Worm (Caenorhabditis elegans) whole organism, L1 larva: ENCODE data around the gene F41H10.2.

ENCODE experiments used
- C34B4.2 ChIP-seq: sonication (generic microtip); optimal IDR thresholded peaks from 2 replicates; lab custom pipeline; 2017; ENCODE audit warnings: mild to moderate bottlenecking, missing genetic modification characterization, missing compliant biosample characterization
- aha-1 ChIP-seq: fragments of 150-350 bp; optimal IDR thresholded peaks from 2 replicates; lab custom pipeline; 2014; ENCODE audit warnings: missing biosample characterization, missing genetic modification characterization
- alr-1 ChIP-seq: fragments of 200-800 bp; sonication (Bioruptor generic); optimal IDR thresholded peaks from 2 replicates; lab custom pipeline; 2018; ENCODE audit warnings: borderline replicate concordance, mild to moderate bottlenecking, missing genetic modification characterization, missing compliant biosample characterization
- ama-1 ChIP-seq: fragments of 150-350 bp; optimal IDR thresholded peaks from 2 replicates; lab custom pipeline; 2014
- blmp-1 ChIP-seq: fragments of 150-350 bp; optimal IDR thresholded peaks from 2 replicates; lab custom pipeline; 2014; ENCODE audit warnings: missing biosample characterization, missing genetic modification characterization
- ceh-82 ChIP-seq, 3 experiments: fragments of 150-350 bp in 1 of 3; sonication (generic microtip) in 2 of 3; optimal IDR thresholded peaks; 2 replicates each; lab custom pipeline; 2014 to 2017; ENCODE audit warnings: missing biosample characterization in 3 of 3, missing genetic modification characterization in 3 of 3
- dpl-1 ChIP-seq, 3 experiments: fragments of 150-350 bp in 2 of 3; sonication (generic microtip) in 1 of 3; optimal IDR thresholded peaks; 2 replicates each; lab custom pipeline; 2014 to 2017; ENCODE audit warnings: missing biosample characterization in 3 of 3, missing genetic modification characterization in 3 of 3, missing genetic modification reagents in 3 of 3
- efl-1 ChIP-seq, 4 experiments: fragments of 150-350 bp; optimal IDR thresholded peaks in 3 of 4; peaks in 1 of 4; 1 replicate in 1 of 4; 2 replicates in 3 of 4; lab custom pipeline; 2014; ENCODE audit warnings: missing biosample characterization in 2 of 4, missing genetic modification characterization in 2 of 4, missing genetic modification reagents in 2 of 4
- efl-3 ChIP-seq: fragments of 200-800 bp; sonication (Bioruptor generic); optimal IDR thresholded peaks from 2 replicates; lab custom pipeline; 2018; ENCODE audit warnings: mild to moderate bottlenecking, missing genetic modification characterization, missing compliant biosample characterization
- egl-13 ChIP-seq: sonication (generic microtip); optimal IDR thresholded peaks from 2 replicates; lab custom pipeline; 2016; ENCODE audit warnings: missing genotype, missing genetic modification reagents, missing genetic modification characterization, missing compliant biosample characterization
- elt-2 ChIP-seq: sonication (generic microtip); optimal IDR thresholded peaks from 2 replicates; lab custom pipeline; 2016; ENCODE audit warnings: missing genetic modification characterization, mild to moderate bottlenecking, inconsistent platforms, missing compliant biosample characterization, missing genetic modification reagents
- hlh-17 ChIP-seq: fragments of 200-800 bp; sonication (Bioruptor generic); optimal IDR thresholded peaks from 2 replicates; lab custom pipeline; 2018; ENCODE audit warnings: missing genetic modification characterization, mild to moderate bottlenecking, missing compliant biosample characterization, moderate library complexity, borderline replicate concordance
- hpl-2 ChIP-seq: fragments of 150-350 bp; optimal IDR thresholded peaks from 2 replicates; lab custom pipeline; 2014; ENCODE audit warnings: missing biosample characterization, missing genetic modification reagents, missing genetic modification characterization
- isw-1 ChIP-seq: fragments of 200-800 bp; sonication (Bioruptor generic); IDR thresholded peaks from 2 replicates; pipeline ENCODE4 v1.3.6; 2022; ENCODE audit warnings: missing genetic modification characterization, missing compliant biosample characterization
- lin-13 ChIP-seq: fragments of 150-350 bp; optimal IDR thresholded peaks from 2 replicates; lab custom pipeline; 2014; ENCODE audit warnings: missing biosample characterization, missing genetic modification reagents, missing genetic modification characterization
- lin-35 ChIP-seq, 2 experiments: fragments of 150-350 bp; optimal IDR thresholded peaks; 2 replicates each; lab custom pipeline; 2014; ENCODE audit warnings: missing biosample characterization in 2 of 2, missing genetic modification characterization in 2 of 2, missing genetic modification reagents in 2 of 2
- lin-39 ChIP-seq: fragments of 150-350 bp; optimal IDR thresholded peaks from 2 replicates; lab custom pipeline; 2014; ENCODE audit warnings: missing biosample characterization, missing genetic modification reagents, missing genetic modification characterization
- lir-3 ChIP-seq: sonication (generic microtip); optimal IDR thresholded peaks from 2 replicates; lab custom pipeline; 2016; ENCODE audit warnings: mild to moderate bottlenecking, missing genetic modification characterization, moderate library complexity, missing compliant biosample characterization; ENCODE audit not compliant: poor library complexity
- lsy-2 ChIP-seq, 2 experiments: fragments of 150-350 bp; optimal IDR thresholded peaks; 2 replicates each; lab custom pipeline; 2014; ENCODE audit warnings: missing biosample characterization in 2 of 2, missing genetic modification characterization in 2 of 2
- nhr-19 ChIP-seq: fragments of 200-800 bp; sonication (Bioruptor generic); conservative IDR thresholded peaks from 2 replicates; pipeline ENCODE4 v1.3.6; 2022; ENCODE audit warnings: missing genetic modification characterization, missing compliant biosample characterization
- nhr-20 ChIP-seq: sonication (generic microtip); optimal IDR thresholded peaks from 2 replicates; lab custom pipeline; 2016; ENCODE audit warnings: mild to moderate bottlenecking, missing genetic modification characterization, missing compliant biosample characterization
- nhr-28 ChIP-seq: fragments of 150-350 bp; optimal IDR thresholded peaks from 2 replicates; lab custom pipeline; 2014; ENCODE audit warnings: missing biosample characterization, missing genetic modification characterization
- nhr-47 ChIP-seq: sonication (generic microtip); optimal IDR thresholded peaks from 2 replicates; lab custom pipeline; 2016; ENCODE audit warnings: mild to moderate bottlenecking, missing genetic modification characterization, moderate library complexity, missing compliant biosample characterization
- nhr-71 ChIP-seq: sonication (generic microtip); optimal IDR thresholded peaks from 2 replicates; lab custom pipeline; 2016; ENCODE audit warnings: mild to moderate bottlenecking, missing genetic modification characterization, moderate library complexity, missing compliant biosample characterization
- nhr-77 ChIP-seq: fragments of 150-350 bp; optimal IDR thresholded peaks from 2 replicates; lab custom pipeline; 2014; ENCODE audit warnings: missing biosample characterization, missing genetic modification characterization
- nhr-84 ChIP-seq: sonication (generic microtip); optimal IDR thresholded peaks from 2 replicates; lab custom pipeline; 2017; ENCODE audit warnings: missing biosample characterization, missing genetic modification characterization
- nhr-85 ChIP-seq: sonication (generic microtip); peaks from one replicate; lab custom pipeline; 2016; ENCODE audit warnings: missing genetic modification characterization, inconsistent platforms, missing compliant biosample characterization
- nhr-90 ChIP-seq: sonication (generic microtip); optimal IDR thresholded peaks from 2 replicates; lab custom pipeline; 2016; ENCODE audit warnings: mild to moderate bottlenecking, missing genetic modification characterization, missing compliant biosample characterization; ENCODE audit not compliant: poor library complexity
- pag-3 ChIP-seq: sonication (generic microtip); optimal IDR thresholded peaks from 2 replicates; lab custom pipeline; 2017; ENCODE audit warnings: missing genetic modification characterization, mild to moderate bottlenecking, missing compliant biosample characterization, antibody characterized with exemption, borderline replicate concordance; ENCODE audit not compliant: insufficient read depth
- rnt-1 ChIP-seq: sonication (generic microtip); optimal IDR thresholded peaks from 2 replicates; lab custom pipeline; 2016; ENCODE audit warnings: mild to moderate bottlenecking, missing genetic modification characterization, moderate library complexity, missing compliant biosample characterization
- snu-23 ChIP-seq: sonication (generic microtip); optimal IDR thresholded peaks from 2 replicates; lab custom pipeline; 2016; ENCODE audit warnings: missing genetic modification characterization, missing compliant biosample characterization
- sptf-1 ChIP-seq: fragments of 150-350 bp; optimal IDR thresholded peaks from 2 replicates; lab custom pipeline; 2014; ENCODE audit warnings: missing biosample characterization, missing genetic modification characterization
- sup-37 ChIP-seq: fragments of 200-800 bp; sonication (Bioruptor generic); optimal IDR thresholded peaks from 2 replicates; lab custom pipeline; 2018; ENCODE audit warnings: mild to moderate bottlenecking, missing genetic modification characterization, missing compliant biosample characterization
- swsn-7 ChIP-seq: sonication (generic microtip); optimal IDR thresholded peaks from 2 replicates; lab custom pipeline; 2016; ENCODE audit warnings: missing genetic modification characterization, missing compliant biosample characterization
- unc-130 ChIP-seq: fragments of 150-350 bp; optimal IDR thresholded peaks from 2 replicates; lab custom pipeline; 2017; ENCODE audit warnings: missing biosample characterization, missing genetic modification characterization, inconsistent platforms
- unc-98 ChIP-seq: fragments of 200-800 bp; sonication (Bioruptor generic); IDR thresholded peaks from 2 replicates; pipeline ENCODE4 v1.3.6; 2022; ENCODE audit warnings: missing genetic modification characterization, missing compliant biosample characterization
- xbp-1 ChIP-seq: sonication (generic microtip); optimal IDR thresholded peaks from 2 replicates; lab custom pipeline; 2016; ENCODE audit warnings: missing genetic modification characterization, missing compliant biosample characterization
- zip-4 ChIP-seq: fragments of 200-800 bp; sonication (Bioruptor generic); optimal IDR thresholded peaks from 2 replicates; lab custom pipeline; 2018; ENCODE audit warnings: mild to moderate bottlenecking, missing genetic modification characterization, moderate library complexity, missing compliant biosample characterization
- ztf-4 ChIP-seq: fragments of 150-350 bp; optimal IDR thresholded peaks from 2 replicates; lab custom pipeline; 2014; ENCODE audit warnings: missing biosample characterization, missing genetic modification characterization

Gene F41H10.2

DNA sequence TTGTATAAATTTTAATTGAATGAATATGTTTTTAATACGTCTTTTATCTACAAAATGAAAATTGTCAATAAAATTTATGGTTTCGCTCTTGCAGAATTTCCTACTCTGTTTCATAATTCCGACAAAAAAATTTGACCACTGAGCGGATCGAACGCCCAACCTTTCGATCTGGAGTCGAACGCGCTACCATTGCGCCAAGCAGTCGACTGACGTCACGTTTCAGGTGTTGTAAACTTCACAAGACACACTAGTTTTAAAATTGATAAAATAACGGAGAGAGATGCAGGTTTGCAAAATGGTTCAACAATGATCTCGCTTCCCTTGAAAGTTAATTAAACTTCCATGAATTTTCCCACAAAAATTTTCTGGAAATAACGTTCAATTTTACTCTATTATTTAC lies 37.3 kb upstream of the F41H10.2 start:
- TF ChIP-seq nhr-90 (tag; lab: Kevin White, UChicago) (peak; percentile 52), zip-4 (no peak), snu-23 (GFP tag; lab: Kevin White, UChicago) (peak; percentile 21), efl-1 (optimal IDR thresholded peaks at IDR 0.05; lab: Kevin White, UChicago) (no peak), efl-1 (GFP tag; optimal IDR thresholded peaks at IDR 0.05 in 1 of 2; lab: Kevin White, UChicago) (peak in 1 of 2 experiments; percentile 34), lsy-2 (tag; optimal IDR thresholded peaks at IDR 0.05; lab: Kevin White, UChicago) (peak in 1 of 2 experiments; percentile 10), lin-35 (GFP tag; optimal IDR thresholded peaks at IDR 0.05; lab: Kevin White, UChicago) (peak in 1 of 2 experiments; percentile 65), aha-1 (tag; lab: Kevin White, UChicago) (no peak), ama-1 (lab: Kevin White, UChicago) (no peak), nhr-71 (peak; percentile 18), nhr-85 (tag; lab: Kevin White, UChicago) (peak; percentile 55), lin-13 (GFP tag; lab: Kevin White, UChicago) (no peak), egl-13 (tag; lab: Kevin White, UChicago) (no peak), nhr-28 (tag; lab: Kevin White, UChicago) (no peak), xbp-1 (tag; lab: Kevin White, UChicago) (peak; percentile 10), nhr-84 (tag; lab: Kevin White, UChicago) (no peak)

DNA sequence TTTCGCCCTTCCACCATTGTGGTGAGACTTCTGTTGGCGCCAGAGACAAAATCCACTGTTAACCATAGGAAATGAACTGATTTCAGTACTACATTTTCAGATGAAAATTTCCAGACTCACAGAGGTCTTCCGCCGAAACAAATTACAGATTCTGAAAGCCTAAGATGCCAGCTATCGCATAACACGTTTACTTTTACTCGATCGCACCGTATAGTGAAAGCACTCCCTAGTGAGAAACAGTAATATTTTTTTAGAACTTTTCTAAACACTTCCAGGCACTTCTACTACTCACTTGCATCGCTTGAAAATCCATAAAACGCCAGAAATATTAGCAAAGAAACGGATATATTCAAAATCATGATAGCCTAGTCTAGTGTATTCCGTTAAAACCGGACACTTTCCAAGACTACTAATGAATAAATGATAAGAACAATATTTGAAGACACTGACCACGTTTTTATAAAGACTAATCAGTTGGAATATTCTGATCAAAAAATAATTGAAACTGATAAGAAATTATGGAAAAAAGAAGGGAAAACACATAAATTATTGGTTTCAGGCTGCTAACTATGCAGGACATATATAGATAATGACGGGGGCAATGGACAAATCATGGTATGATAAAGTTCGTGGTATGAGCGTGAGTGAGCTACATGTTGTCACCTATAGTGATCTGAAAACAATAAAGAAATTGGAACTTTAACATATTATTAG lies 30.8 kb upstream of the F41H10.2 start, which contains the start of gene gba-4:
Gene gba-4 (minus strand): TSS at position 418 of the 714 bp plus-strand sequence.
- TF ChIP-seq elt-2, result peak; percentile 78

- TF ChIP-seq sup-37 (GFP tag; lab: Kevin White, UChicago) (no peak), efl-3 (GFP tag; lab: Kevin White, UChicago) (no peak), ceh-82 (tag; optimal IDR thresholded peaks at IDR 0.05; lab: Kevin White, UChicago) (no peak), nhr-47 (tag; lab: Kevin White, UChicago) (no peak), unc-130 (tag; lab: Kevin White, UChicago) (no peak), alr-1 (tag; lab: Kevin White, UChicago) (no peak), lin-39 (tag; lab: Kevin White, UChicago) (no peak), hpl-2 (no peak), snu-23 (GFP tag; lab: Kevin White, UChicago) (no peak), blmp-1 (no peak), aha-1 (tag; lab: Kevin White, UChicago) (no peak), ztf-4 (no peak), nhr-77 (tag; lab: Kevin White, UChicago) (no peak), nhr-84 (tag; lab: Kevin White, UChicago) (no peak), swsn-7 (tag; lab: Kevin White, UChicago) (no peak), nhr-20 (no peak), pag-3 (tag; lab: Kevin White, UChicago) (no peak), lin-13 (GFP tag; lab: Kevin White, UChicago) (no peak), isw-1 (GFP tag; lab: Robert Waterston, UW) (no peak)
Observed at ce11 chrIV:5353364-5353763, 28.1 kb upstream of the F41H10.2 start, which contains the start of gene Y4C6B.7. TSS of gene Y4C6B.7 (minus strand) at chrIV:5353464.

ce11 chrIV:5354124-5354523 lies 27.3 kb upstream of the F41H10.2 start, which contains the start of gene Y4C6B.1:
TSS of gene Y4C6B.1 (plus strand) at chrIV:5354488.
- no peak for TF ChIP-seq lir-3 (tag; lab: Kevin White, UChicago)
- TF ChIP-seq hlh-17 (GFP tag; lab: Kevin White, UChicago), result no peak
- no peak for TF ChIP-seq unc-98 (GFP tag; lab: Robert Waterston, UW)
- peak; percentile 3 for TF ChIP-seq rnt-1 (tag; lab: Kevin White, UChicago)
- TF ChIP-seq C34B4.2 (tag; lab: Kevin White, UChicago), result no peak
- TF ChIP-seq dpl-1 (GFP tag; optimal IDR thresholded peaks at IDR 0.05; lab: Kevin White, UChicago), result peak; percentile 21 to 74 (median 53)
- peak; percentile 42 to 92 for TF ChIP-seq lsy-2 (tag; optimal IDR thresholded peaks at IDR 0.05; lab: Kevin White, UChicago)
- TF ChIP-seq lin-35 (GFP tag; optimal IDR thresholded peaks at IDR 0.05; lab: Kevin White, UChicago), result peak; percentile 3 to 74
- TF ChIP-seq efl-1 (optimal IDR thresholded peaks at IDR 0.05; lab: Kevin White, UChicago), result peak; percentile 18 to 57
- TF ChIP-seq efl-1 (GFP tag; optimal IDR thresholded peaks at IDR 0.05 in 1 of 2; lab: Kevin White, UChicago), result peak; percentile 69 to 95
- TF ChIP-seq sptf-1 (tag; lab: Kevin White, UChicago), result no peak
- TF ChIP-seq nhr-19 (GFP tag; lab: Robert Waterston, UW), result no peak
